Worm (Caenorhabditis elegans) whole organism, L1 larva: ENCODE measurements around the gene F37A8.1.

Source experiments
- C04F5.9 ChIP-seq: sonication (generic microtip); optimal IDR thresholded peaks from 2 replicates; lab custom pipeline; 2016; ENCODE audit warnings: missing genetic modification characterization, missing compliant biosample characterization
- C16A3.4 ChIP-seq: fragments of 150-350 bp; optimal IDR thresholded peaks from 2 replicates; lab custom pipeline; 2014; ENCODE audit warnings: missing biosample characterization, missing genetic modification characterization
- aha-1 ChIP-seq: fragments of 150-350 bp; optimal IDR thresholded peaks from 2 replicates; lab custom pipeline; 2014; ENCODE audit warnings: missing biosample characterization, missing genetic modification characterization
- aly-2 ChIP-seq: fragments of 150-350 bp; optimal IDR thresholded peaks from 2 replicates; lab custom pipeline; 2014; ENCODE audit warnings: missing biosample characterization, missing genetic modification characterization
- ceh-8 ChIP-seq: fragments of 200-800 bp; sonication (Bioruptor generic); optimal IDR thresholded peaks from 2 replicates; lab custom pipeline; 2018; ENCODE audit warnings: mild to moderate bottlenecking, missing genetic modification characterization, moderate library complexity, missing compliant biosample characterization
- ceh-82 ChIP-seq, 3 experiments: fragments of 150-350 bp in 1 of 3; sonication (generic microtip) in 2 of 3; optimal IDR thresholded peaks; 2 replicates each; lab custom pipeline; 2014 to 2017; ENCODE audit warnings: missing biosample characterization in 3 of 3, missing genetic modification characterization in 3 of 3
- dsc-1 ChIP-seq: sonication (generic microtip); optimal IDR thresholded peaks from 2 replicates; lab custom pipeline; 2016; ENCODE audit warnings: mild to moderate bottlenecking, missing genetic modification characterization, missing compliant biosample characterization
- efl-1 ChIP-seq, 4 experiments: fragments of 150-350 bp; optimal IDR thresholded peaks in 3 of 4; peaks in 1 of 4; 1 replicate in 1 of 4; 2 replicates in 3 of 4; lab custom pipeline; 2014; ENCODE audit warnings: missing biosample characterization in 2 of 4, missing genetic modification characterization in 2 of 4, missing genetic modification reagents in 2 of 4
- efl-3 ChIP-seq: fragments of 200-800 bp; sonication (Bioruptor generic); optimal IDR thresholded peaks from 2 replicates; lab custom pipeline; 2018; ENCODE audit warnings: mild to moderate bottlenecking, missing genetic modification characterization, missing compliant biosample characterization
- elt-2 ChIP-seq: sonication (generic microtip); optimal IDR thresholded peaks from 2 replicates; lab custom pipeline; 2016; ENCODE audit warnings: missing genetic modification characterization, mild to moderate bottlenecking, inconsistent platforms, missing compliant biosample characterization, missing genetic modification reagents
- elt-3 ChIP-seq, 6 experiments: fragments of 150-350 bp in 1 of 6; sonication (generic microtip); optimal IDR thresholded peaks; 2 replicates each; lab custom pipeline; 2017 to 2018; ENCODE audit warnings: missing biosample characterization in 6 of 6, missing genetic modification characterization in 6 of 6, inconsistent platforms in 1 of 6
- ets-5 ChIP-seq: fragments of 200-800 bp; sonication (Bioruptor generic); IDR thresholded peaks from 2 replicates; pipeline ENCODE4 v1.3.6; 2022; ENCODE audit warnings: missing genetic modification characterization, missing compliant biosample characterization
- fkh-4 ChIP-seq: sonication (generic microtip); optimal IDR thresholded peaks from 2 replicates; lab custom pipeline; 2016; ENCODE audit warnings: missing compliant biosample characterization, missing genetic modification characterization, borderline replicate concordance
- fos-1 ChIP-seq: fragments of 150-350 bp; optimal IDR thresholded peaks from 2 replicates; lab custom pipeline; 2014; ENCODE audit warnings: missing biosample characterization, missing genetic modification characterization
- grh-1 ChIP-seq: fragments of 200-800 bp; sonication (Bioruptor generic); IDR thresholded peaks from 2 replicates; pipeline ENCODE4 v1.3.6; 2022; ENCODE audit warnings: missing genetic modification reagents, missing genetic modification characterization, missing compliant biosample characterization
- hlh-17 ChIP-seq: fragments of 200-800 bp; sonication (Bioruptor generic); optimal IDR thresholded peaks from 2 replicates; lab custom pipeline; 2018; ENCODE audit warnings: missing genetic modification characterization, mild to moderate bottlenecking, missing compliant biosample characterization, moderate library complexity, borderline replicate concordance
- hpl-2 ChIP-seq: fragments of 150-350 bp; optimal IDR thresholded peaks from 2 replicates; lab custom pipeline; 2014; ENCODE audit warnings: missing biosample characterization, missing genetic modification reagents, missing genetic modification characterization
- irx-1 ChIP-seq: sonication (generic microtip); optimal IDR thresholded peaks from 2 replicates; lab custom pipeline; 2016; ENCODE audit warnings: missing genetic modification characterization, missing compliant biosample characterization
- isw-1 ChIP-seq: fragments of 200-800 bp; sonication (Bioruptor generic); IDR thresholded peaks from 2 replicates; pipeline ENCODE4 v1.3.6; 2022; ENCODE audit warnings: missing genetic modification characterization, missing compliant biosample characterization
- lin-13 ChIP-seq: fragments of 150-350 bp; optimal IDR thresholded peaks from 2 replicates; lab custom pipeline; 2014; ENCODE audit warnings: missing biosample characterization, missing genetic modification reagents, missing genetic modification characterization
- lin-14 ChIP-seq: fragments of 200-800 bp; sonication (Bioruptor generic); optimal IDR thresholded peaks from 2 replicates; lab custom pipeline; 2018; ENCODE audit warnings: mild to moderate bottlenecking, missing genetic modification characterization, moderate library complexity, missing compliant biosample characterization
- lin-15B ChIP-seq: fragments of 150-350 bp; sonication (generic microtip); optimal IDR thresholded peaks from 3 replicates; lab custom pipeline; 2014; ENCODE audit warnings: missing biosample characterization, missing genetic modification characterization
- lin-35 ChIP-seq, 2 experiments: fragments of 150-350 bp; optimal IDR thresholded peaks; 2 replicates each; lab custom pipeline; 2014; ENCODE audit warnings: missing biosample characterization in 2 of 2, missing genetic modification characterization in 2 of 2, missing genetic modification reagents in 2 of 2
- lir-3 ChIP-seq: sonication (generic microtip); optimal IDR thresholded peaks from 2 replicates; lab custom pipeline; 2016; ENCODE audit warnings: mild to moderate bottlenecking, missing genetic modification characterization, moderate library complexity, missing compliant biosample characterization; ENCODE audit not compliant: poor library complexity
- lsy-2 ChIP-seq, 2 experiments: fragments of 150-350 bp; optimal IDR thresholded peaks; 2 replicates each; lab custom pipeline; 2014; ENCODE audit warnings: missing biosample characterization in 2 of 2, missing genetic modification characterization in 2 of 2
- mab-9 ChIP-seq: fragments of 200-800 bp; sonication (Bioruptor generic); IDR thresholded peaks from 2 replicates; pipeline ENCODE4 v1.3.6; 2022; ENCODE audit warnings: missing genetic modification reagents, missing genetic modification characterization, missing compliant biosample characterization
- mdl-1 ChIP-seq, 2 experiments: fragments of 150-350 bp; optimal IDR thresholded peaks; 2 replicates each; lab custom pipeline; 2014 to 2017; ENCODE audit warnings: missing biosample characterization in 2 of 2, missing genetic modification characterization in 2 of 2, inconsistent platforms in 1 of 2
- mef-2 ChIP-seq: fragments of 150-350 bp; optimal IDR thresholded peaks from 2 replicates; lab custom pipeline; 2014; ENCODE audit warnings: missing biosample characterization, missing genetic modification characterization
- mep-1 ChIP-seq: fragments of 150-350 bp; optimal IDR thresholded peaks from 2 replicates; lab custom pipeline; 2014; ENCODE audit warnings: missing biosample characterization, missing genetic modification characterization
- nhr-11 ChIP-seq: fragments of 150-350 bp; optimal IDR thresholded peaks from 2 replicates; lab custom pipeline; 2014; ENCODE audit warnings: missing biosample characterization, missing genetic modification characterization
- nhr-12 ChIP-seq: sonication (generic microtip); optimal IDR thresholded peaks from 2 replicates; lab custom pipeline; 2017; ENCODE audit warnings: missing biosample characterization, missing genetic modification characterization
- nhr-19 ChIP-seq: fragments of 200-800 bp; sonication (Bioruptor generic); conservative IDR thresholded peaks from 2 replicates; pipeline ENCODE4 v1.3.6; 2022; ENCODE audit warnings: missing genetic modification characterization, missing compliant biosample characterization
- nhr-20 ChIP-seq: sonication (generic microtip); optimal IDR thresholded peaks from 2 replicates; lab custom pipeline; 2016; ENCODE audit warnings: mild to moderate bottlenecking, missing genetic modification characterization, missing compliant biosample characterization
- nhr-47 ChIP-seq: sonication (generic microtip); optimal IDR thresholded peaks from 2 replicates; lab custom pipeline; 2016; ENCODE audit warnings: mild to moderate bottlenecking, missing genetic modification characterization, moderate library complexity, missing compliant biosample characterization
- nhr-71 ChIP-seq: sonication (generic microtip); optimal IDR thresholded peaks from 2 replicates; lab custom pipeline; 2016; ENCODE audit warnings: mild to moderate bottlenecking, missing genetic modification characterization, moderate library complexity, missing compliant biosample characterization
- nhr-76 ChIP-seq: sonication (generic microtip); optimal IDR thresholded peaks from 2 replicates; lab custom pipeline; 2017; ENCODE audit warnings: missing biosample characterization, missing genetic modification characterization
- nhr-77 ChIP-seq: fragments of 150-350 bp; optimal IDR thresholded peaks from 2 replicates; lab custom pipeline; 2014; ENCODE audit warnings: missing biosample characterization, missing genetic modification characterization
- nhr-84 ChIP-seq: sonication (generic microtip); optimal IDR thresholded peaks from 2 replicates; lab custom pipeline; 2017; ENCODE audit warnings: missing biosample characterization, missing genetic modification characterization
- nhr-90 ChIP-seq: sonication (generic microtip); optimal IDR thresholded peaks from 2 replicates; lab custom pipeline; 2016; ENCODE audit warnings: mild to moderate bottlenecking, missing genetic modification characterization, missing compliant biosample characterization; ENCODE audit not compliant: poor library complexity
- pag-3 ChIP-seq: sonication (generic microtip); optimal IDR thresholded peaks from 2 replicates; lab custom pipeline; 2017; ENCODE audit warnings: missing genetic modification characterization, mild to moderate bottlenecking, missing compliant biosample characterization, antibody characterized with exemption, borderline replicate concordance; ENCODE audit not compliant: insufficient read depth
- rnt-1 ChIP-seq: sonication (generic microtip); optimal IDR thresholded peaks from 2 replicates; lab custom pipeline; 2016; ENCODE audit warnings: mild to moderate bottlenecking, missing genetic modification characterization, moderate library complexity, missing compliant biosample characterization
- snpc-4 ChIP-seq: fragments of 150-350 bp; optimal IDR thresholded peaks from 2 replicates; lab custom pipeline; 2014; ENCODE audit warnings: missing biosample characterization, missing genetic modification characterization
- snu-23 ChIP-seq: sonication (generic microtip); optimal IDR thresholded peaks from 2 replicates; lab custom pipeline; 2016; ENCODE audit warnings: missing genetic modification characterization, missing compliant biosample characterization
- sptf-1 ChIP-seq: fragments of 150-350 bp; optimal IDR thresholded peaks from 2 replicates; lab custom pipeline; 2014; ENCODE audit warnings: missing biosample characterization, missing genetic modification characterization
- sup-37 ChIP-seq: fragments of 200-800 bp; sonication (Bioruptor generic); optimal IDR thresholded peaks from 2 replicates; lab custom pipeline; 2018; ENCODE audit warnings: mild to moderate bottlenecking, missing genetic modification characterization, missing compliant biosample characterization
- swsn-7 ChIP-seq: sonication (generic microtip); optimal IDR thresholded peaks from 2 replicates; lab custom pipeline; 2016; ENCODE audit warnings: missing genetic modification characterization, missing compliant biosample characterization
- tlp-1 ChIP-seq: fragments of 150-350 bp; optimal IDR thresholded peaks from 2 replicates; lab custom pipeline; 2014; ENCODE audit warnings: missing biosample characterization, missing genetic modification characterization
- unc-30 ChIP-seq: sonication (generic microtip); optimal IDR thresholded peaks from 2 replicates; lab custom pipeline; 2017; ENCODE audit warnings: missing biosample characterization, missing genetic modification characterization
- unc-62 ChIP-seq: fragments of 150-350 bp; optimal IDR thresholded peaks from 2 replicates; lab custom pipeline; 2014; ENCODE audit warnings: missing biosample characterization, missing genetic modification reagents, missing genetic modification characterization
- vab-15 ChIP-seq: sonication (generic microtip); optimal IDR thresholded peaks from 2 replicates; lab custom pipeline; 2017; ENCODE audit warnings: missing genotype, mild to moderate bottlenecking, missing genetic modification characterization, missing compliant biosample characterization
- zag-1 ChIP-seq: fragments of 150-350 bp; optimal IDR thresholded peaks from 2 replicates; lab custom pipeline; 2014; ENCODE audit warnings: missing biosample characterization, missing genetic modification characterization
- ztf-11 ChIP-seq, 2 experiments: sonication (generic microtip); optimal IDR thresholded peaks; 2 replicates each; lab custom pipeline; 2016 to 2017; ENCODE audit warnings: missing genetic modification characterization in 2 of 2, missing biosample characterization in 1 of 2, missing compliant biosample characterization in 1 of 2

The F37A8.1 gene

DNA sequence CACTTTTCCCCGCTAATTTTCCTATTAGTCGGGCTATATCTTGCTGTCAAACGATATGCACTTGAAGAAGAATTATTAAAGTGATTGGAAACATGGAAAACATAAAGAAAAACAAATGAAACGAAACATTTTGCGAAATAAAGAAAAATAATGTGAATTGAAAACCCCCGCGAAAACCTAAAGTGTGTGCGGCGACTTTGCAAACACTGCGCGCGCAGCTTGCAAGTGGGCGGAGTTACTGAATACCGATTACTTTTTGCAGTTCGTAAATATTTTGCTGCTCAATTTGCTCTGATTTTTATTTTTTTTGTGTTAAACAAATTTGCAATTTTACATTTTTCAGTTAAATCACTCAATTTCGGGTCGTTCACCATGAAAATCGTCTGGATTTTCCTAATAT is 11.6 kb upstream of the F37A8.1 start, which contains the start of gene ccdc-47 (continued):
- TF ChIP-seq lsy-2 (tag; optimal IDR thresholded peaks at IDR 0.05; lab: Kevin White, UChicago) (peak; percentile 65 to 75), fos-1 (tag; lab: Kevin White, UChicago) (no peak), nhr-77 (tag; lab: Kevin White, UChicago) (no peak), mef-2 (no peak), ets-5 (GFP tag; lab: Robert Waterston, UW) (no peak), grh-1 (GFP tag; lab: Robert Waterston, UW) (0 out of 2 replicates have a peak, but pooled peaks have one; percentile 28), ztf-11 (tag; optimal IDR thresholded peaks at IDR 0.05; lab: Kevin White, UChicago) (peak in 1 of 2 experiments; percentile 44), sptf-1 (tag; lab: Kevin White, UChicago) (no peak), hpl-2 (no peak), lin-15B (tag; lab: Kevin White, UChicago) (peak; percentile 45), efl-1 (optimal IDR thresholded peaks at IDR 0.05; lab: Kevin White, UChicago) (peak; percentile 46 to 86), efl-1 (GFP tag; optimal IDR thresholded peaks at IDR 0.05 in 1 of 2; lab: Kevin White, UChicago) (peak; percentile 85 to 98), sup-37 (no peak), irx-1 (tag; lab: Kevin White, UChicago) (peak; percentile 42), elt-2 (tag; lab: Kevin White, UChicago) (peak; percentile 16), tlp-1 (tag; lab: Kevin White, UChicago) (no peak), zag-1 (tag; lab: Kevin White, UChicago) (no peak), nhr-90 (tag; lab: Kevin White, UChicago) (peak; percentile 52), ceh-8 (GFP tag; lab: Kevin White, UChicago) (no peak), rnt-1 (peak; percentile 81), nhr-71 (tag; lab: Kevin White, UChicago) (peak; percentile 74), nhr-12 (tag; lab: Kevin White, UChicago) (no peak), efl-3 (GFP tag; lab: Kevin White, UChicago) (no peak), nhr-11 (tag; lab: Kevin White, UChicago) (no peak), dsc-1 (tag; lab: Kevin White, UChicago) (peak; percentile 66), unc-30 (tag; lab: Kevin White, UChicago) (no peak), mab-9 (GFP tag; lab: Robert Waterston, UW) (no peak), nhr-84 (tag; lab: Kevin White, UChicago) (no peak), mep-1 (tag; lab: Kevin White, UChicago) (peak; percentile 69), lir-3 (peak; percentile 40), C04F5.9 (tag; lab: Kevin White, UChicago) (no peak), isw-1 (GFP tag; lab: Robert Waterston, UW) (peak; percentile 48), swsn-7 (peak; percentile 66), nhr-20 (tag; lab: Kevin White, UChicago) (peak; percentile 51), lin-13 (GFP tag; lab: Kevin White, UChicago) (peak; percentile 15), C16A3.4 (tag; lab: Kevin White, UChicago) (peak; percentile 71), nhr-47 (peak; percentile 65), unc-62 (GFP tag; lab: Kevin White, UChicago) (no peak), fkh-4 (tag; lab: Kevin White, UChicago) (no peak), pag-3 (tag; lab: Kevin White, UChicago) (no peak), nhr-19 (GFP tag; lab: Robert Waterston, UW) (peak; percentile 58), ceh-82 (tag; optimal IDR thresholded peaks at IDR 0.05; lab: Kevin White, UChicago) (peak; percentile 41 to 47 (median 44)), vab-15 (tag; lab: Kevin White, UChicago) (no peak), lin-35 (GFP tag; optimal IDR thresholded peaks at IDR 0.05; lab: Kevin White, UChicago) (peak; percentile 60 to 91), mdl-1 (tag; optimal IDR thresholded peaks at IDR 0.05; lab: Kevin White, UChicago) (peak in 1 of 2 experiments; percentile 33), snpc-4 (tag; lab: Kevin White, UChicago) (peak; percentile 66), elt-3 (tag; optimal IDR thresholded peaks at IDR 0.05; lab: Kevin White, UChicago) (peak in 1 of 6 experiments; percentile 70), nhr-76 (no peak), aha-1 (tag; lab: Kevin White, UChicago) (no peak), hlh-17 (GFP tag; lab: Kevin White, UChicago) (no peak), aly-2 (tag; lab: Kevin White, UChicago) (no peak), snu-23 (peak; percentile 76), lin-14 (peak; percentile 53)
